Fruit fly (Drosophila melanogaster) whole organism, embryonic: ENCODE results near the gene CG7889.
A peak's percentile ranks its signal among the peaks of the same experiment; 100 is the strongest.

Experiments
- Bgb ChIP-seq: fragments of 200-800 bp; sonication (Bioruptor generic); IDR thresholded peaks from 2 replicates; pipeline ENCODE4 v1.3.6; 2022; ENCODE audit warnings: missing biosample characterization, missing genetic modification characterization; ENCODE audit not compliant: partially characterized antibody
- CG12071 ChIP-seq: fragments of 200-800 bp; sonication (Bioruptor generic); optimal IDR thresholded peaks from 3 replicates; lab custom pipeline; 2018; ENCODE audit warnings: missing biosample characterization, mild to moderate bottlenecking, missing genetic modification characterization
- CG12236 ChIP-seq: fragments of 200-800 bp; sonication (Bioruptor generic); optimal IDR thresholded peaks from 2 replicates; lab custom pipeline; 2016; ENCODE audit warnings: missing biosample characterization, missing genetic modification characterization
- CG12659 ChIP-seq: fragments of 200-800 bp; sonication (Bioruptor generic); optimal IDR thresholded peaks from 3 replicates; lab custom pipeline; 2017; ENCODE audit warnings: mild to moderate bottlenecking, missing biosample characterization, missing genetic modification reagents, missing genetic modification characterization
- CG13287 ChIP-seq: fragments of 200-800 bp; sonication (Bioruptor generic); IDR thresholded peaks from 2 replicates; pipeline ENCODE4 v1.3.6; 2022; ENCODE audit warnings: missing biosample characterization, missing genetic modification characterization; ENCODE audit not compliant: partially characterized antibody
- CG14860 ChIP-seq: fragments of 200-800 bp; sonication (Bioruptor generic); IDR thresholded peaks from 3 replicates; pipeline ENCODE4 v1.3.6; 2022; ENCODE audit warnings: missing biosample characterization, missing genetic modification characterization; ENCODE audit not compliant: partially characterized antibody
- CG18011 ChIP-seq: fragments of 200-800 bp; sonication (Bioruptor generic); optimal IDR thresholded peaks from 2 replicates; lab custom pipeline; 2017; ENCODE audit warnings: missing biosample characterization, missing genetic modification characterization, mild to moderate bottlenecking, moderate library complexity, missing genotype
- CG2116 ChIP-seq: fragments of 200-800 bp; sonication (Bioruptor generic); optimal IDR thresholded peaks from 3 replicates; lab custom pipeline; 2018; ENCODE audit warnings: missing biosample characterization, mild to moderate bottlenecking, missing genetic modification characterization
- CG31365 ChIP-seq: fragments of 200-800 bp; sonication (Bioruptor generic); optimal IDR thresholded peaks from 2 replicates; lab custom pipeline; 2018; ENCODE audit warnings: missing biosample characterization, mild to moderate bottlenecking, missing genetic modification characterization
- CG4617 ChIP-seq: fragments of 200-800 bp; sonication (Bioruptor generic); optimal IDR thresholded peaks from 3 replicates; lab custom pipeline; 2016; ENCODE audit warnings: missing biosample characterization, missing genetic modification characterization, borderline replicate concordance
- CG6254 ChIP-seq: fragments of 200-800 bp; sonication (Bioruptor generic); optimal IDR thresholded peaks from 3 replicates; lab custom pipeline; 2017; ENCODE audit warnings: mild to moderate bottlenecking, missing biosample characterization, missing genetic modification reagents, missing genetic modification characterization
- CG6791 ChIP-seq: fragments of 200-800 bp; sonication (Bioruptor generic); IDR thresholded peaks from 3 replicates; pipeline ENCODE4 v1.3.6; 2022; ENCODE audit warnings: missing biosample characterization, missing genetic modification characterization; ENCODE audit not compliant: partially characterized antibody
- CG7963 ChIP-seq: fragments of 200-800 bp; sonication (Bioruptor generic); IDR thresholded peaks from 3 replicates; pipeline ENCODE4 v1.3.6; 2022; ENCODE audit warnings: missing biosample characterization, missing genetic modification characterization; ENCODE audit not compliant: partially characterized antibody
- CG9817 ChIP-seq: fragments of 200-800 bp; sonication (Bioruptor generic); optimal IDR thresholded peaks from 2 replicates; lab custom pipeline; 2018; ENCODE audit warnings: missing biosample characterization, mild to moderate bottlenecking, missing genetic modification characterization, moderate library complexity
- CTCF ChIP-seq: fragments of 200-800 bp; sonication (Bioruptor generic); optimal IDR thresholded peaks from 2 replicates; lab custom pipeline; 2017; ENCODE audit warnings: missing biosample characterization, mild to moderate bottlenecking, missing genetic modification characterization, moderate library complexity
- CrebB ChIP-seq: fragments of 200-800 bp; sonication (Bioruptor generic); optimal IDR thresholded peaks from 3 replicates; lab custom pipeline; 2018; ENCODE audit warnings: missing biosample characterization, mild to moderate bottlenecking, missing genetic modification characterization
- Deaf1 ChIP-seq: fragments of 200-800 bp; optimal IDR thresholded peaks from 3 replicates; lab custom pipeline; 2019; ENCODE audit warnings: missing biosample characterization, mild to moderate bottlenecking, missing genetic modification characterization, moderate library complexity
- Dp ChIP-seq: fragments of 200-800 bp; sonication (Bioruptor generic); optimal IDR thresholded peaks from 2 replicates; lab custom pipeline; 2018; ENCODE audit warnings: missing biosample characterization, mild to moderate bottlenecking, missing genetic modification characterization, moderate library complexity
- E2f2 ChIP-seq: fragments of 200-800 bp; sonication (Bioruptor generic); IDR thresholded peaks from 2 replicates; pipeline ENCODE4 v1.3.6; 2022; ENCODE audit warnings: missing biosample characterization, missing genetic modification characterization
- Fer1 ChIP-seq: fragments of 200-800 bp; sonication (Bioruptor generic); optimal IDR thresholded peaks from 2 replicates; lab custom pipeline; 2017; ENCODE audit warnings: missing biosample characterization, mild to moderate bottlenecking, missing genetic modification characterization
- HmgZ ChIP-seq: fragments of 200-800 bp; sonication (Bioruptor generic); optimal IDR thresholded peaks from 2 replicates; lab custom pipeline; 2018; ENCODE audit warnings: missing biosample characterization, mild to moderate bottlenecking, missing genetic modification characterization
- Jarid2 ChIP-seq: fragments of 200-800 bp; sonication (Bioruptor generic); optimal IDR thresholded peaks from 3 replicates; lab custom pipeline; 2017; ENCODE audit warnings: mild to moderate bottlenecking, missing biosample characterization, missing genetic modification reagents, missing genetic modification characterization
- MBD-R2 ChIP-seq: fragments of 200-800 bp; sonication (Bioruptor generic); IDR thresholded peaks from 2 replicates; pipeline ENCODE4 v1.3.6; 2022; ENCODE audit warnings: missing biosample characterization, missing genetic modification characterization
- Mad ChIP-seq: fragments of 200-800 bp; sonication (Bioruptor generic); optimal IDR thresholded peaks from 2 replicates; lab custom pipeline; 2016; ENCODE audit warnings: missing biosample characterization, missing genetic modification characterization
- Med ChIP-seq: fragments of 200-800 bp; sonication (Bioruptor generic); peaks from one replicate; lab custom pipeline; 2016; ENCODE audit warnings: missing biosample characterization, missing genetic modification characterization, mild to moderate bottlenecking, inconsistent platforms, moderate library complexity
- Meics ChIP-seq: fragments of 200-800 bp; sonication (Bioruptor generic); optimal IDR thresholded peaks from 2 replicates; lab custom pipeline; 2017; ENCODE audit warnings: missing biosample characterization, mild to moderate bottlenecking, missing genetic modification characterization
- Oli ChIP-seq: fragments of 200-800 bp; sonication (Bioruptor generic); optimal IDR thresholded peaks from 2 replicates; lab custom pipeline; 2018; ENCODE audit warnings: missing biosample characterization, mild to moderate bottlenecking, missing genetic modification characterization, moderate library complexity
- Opbp ChIP-seq: fragments of 200-800 bp; sonication (Bioruptor generic); IDR thresholded peaks from 3 replicates; pipeline ENCODE4 v1.3.6; 2022; ENCODE audit warnings: missing biosample characterization, missing genetic modification characterization; ENCODE audit not compliant: partially characterized antibody
- Sry-δ ChIP-seq: fragments of 200-800 bp; sonication (Bioruptor generic); optimal IDR thresholded peaks from 2 replicates; lab custom pipeline; 2016; ENCODE audit warnings: missing biosample characterization, missing genetic modification characterization
- YL-1 ChIP-seq: fragments of 200-800 bp; sonication (Bioruptor generic); optimal IDR thresholded peaks from 3 replicates; lab custom pipeline; 2017; ENCODE audit warnings: missing biosample characterization, mild to moderate bottlenecking, missing genetic modification characterization
- caup ChIP-seq: fragments of 200-800 bp; sonication (Bioruptor generic); optimal IDR thresholded peaks from 3 replicates; lab custom pipeline; 2017; ENCODE audit warnings: missing biosample characterization, mild to moderate bottlenecking, missing genetic modification characterization, moderate library complexity; ENCODE audit not compliant: severe bottlenecking
- cg ChIP-seq: fragments of 200-800 bp; sonication (Bioruptor generic); optimal IDR thresholded peaks from 3 replicates; lab custom pipeline; 2019; ENCODE audit warnings: missing biosample characterization, mild to moderate bottlenecking, missing genetic modification characterization, moderate library complexity
- chif ChIP-seq, 2 experiments: fragments of 200-800 bp; sonication (Bioruptor generic); optimal IDR thresholded peaks; 3 replicates each; lab custom pipeline; 2016; ENCODE audit warnings: missing biosample characterization in 2 of 2, missing genetic modification characterization in 2 of 2
- crp ChIP-seq, 2 experiments: fragments of 200-800 bp; sonication (Bioruptor generic); optimal IDR thresholded peaks; 2 replicates in 1 of 2; 3 replicates in 1 of 2; lab custom pipeline; 2017; ENCODE audit warnings: missing biosample characterization in 2 of 2, missing genetic modification characterization in 2 of 2, mild to moderate bottlenecking in 1 of 2, moderate library complexity in 1 of 2
- dysf ChIP-seq: fragments of 200-800 bp; sonication (Bioruptor generic); IDR thresholded peaks from 3 replicates; pipeline ENCODE4 v1.3.6; 2022; ENCODE audit warnings: missing biosample characterization, missing genetic modification characterization
- ems ChIP-seq: fragments of 200-800 bp; sonication (Bioruptor generic); optimal IDR thresholded peaks from 3 replicates; lab custom pipeline; 2016; ENCODE audit warnings: missing biosample characterization, missing genetic modification characterization
- en ChIP-seq: fragments of 200-800 bp; sonication (Bioruptor generic); optimal IDR thresholded peaks from 2 replicates; lab custom pipeline; 2016; ENCODE audit warnings: missing biosample characterization, missing genetic modification characterization
- ham ChIP-seq: fragments of 200-800 bp; sonication (Bioruptor generic); IDR thresholded peaks from 2 replicates; pipeline ENCODE4 v1.3.6; 2022; ENCODE audit warnings: missing biosample characterization, missing genetic modification characterization
- hb ChIP-seq: fragments of 200-800 bp; sonication (Bioruptor generic); IDR thresholded peaks from 3 replicates; pipeline ENCODE4 v1.3.6; 2022; ENCODE audit warnings: missing biosample characterization, missing genetic modification characterization; ENCODE audit not compliant: partially characterized antibody
- kay ChIP-seq: fragments of 200-800 bp; sonication (Bioruptor generic); optimal IDR thresholded peaks from 2 replicates; lab custom pipeline; 2016; ENCODE audit warnings: missing biosample characterization, missing genetic modification characterization
- nerfin-1 ChIP-seq: fragments of 200-800 bp; sonication (Bioruptor generic); optimal IDR thresholded peaks from 3 replicates; lab custom pipeline; 2019; ENCODE audit warnings: missing biosample characterization, mild to moderate bottlenecking, missing genetic modification characterization, moderate library complexity
- nom ChIP-seq: fragments of 200-800 bp; sonication (Bioruptor generic); optimal IDR thresholded peaks from 2 replicates; lab custom pipeline; 2017; ENCODE audit warnings: missing biosample characterization, missing genetic modification characterization, mild to moderate bottlenecking, moderate library complexity, missing genetic modification reagents
- onecut ChIP-seq: fragments of 200-800 bp; sonication (Bioruptor generic); IDR thresholded peaks from 2 replicates; pipeline ENCODE4 v1.3.6; 2022; ENCODE audit warnings: missing biosample characterization, missing genetic modification characterization
- pan ChIP-seq, 4 experiments: fragments of >200 bp in 3 of 4; fragments of 200-800 bp in 1 of 4; sonication (Bioruptor generic) in 1 of 4; optimal IDR thresholded peaks in 3 of 4; IDR thresholded peaks in 1 of 4; 2 replicates each; pipeline versions ENCODE4 v1.3.6 to Lab custom; 2017 to 2022; ENCODE audit warnings: missing biosample characterization in 2 of 4, missing genetic modification characterization in 2 of 4, mixed read lengths in 1 of 4
- sna ChIP-seq: fragments of 200-800 bp; sonication (Bioruptor generic); IDR thresholded peaks from 2 replicates; pipeline ENCODE4 v1.3.6; 2022; ENCODE audit warnings: missing biosample characterization, missing genetic modification characterization; ENCODE audit not compliant: partially characterized antibody
- wek ChIP-seq: fragments of 200-800 bp; sonication (Bioruptor generic); optimal IDR thresholded peaks from 3 replicates; lab custom pipeline; 2018; ENCODE audit warnings: missing biosample characterization, mild to moderate bottlenecking, missing genetic modification characterization, moderate library complexity
- zen ChIP-seq: fragments of 200-800 bp; sonication (Bioruptor generic); optimal IDR thresholded peaks from 3 replicates; lab custom pipeline; 2018; ENCODE audit warnings: missing biosample characterization, mild to moderate bottlenecking, missing genetic modification characterization, moderate library complexity

CG7889 gene

DNA sequence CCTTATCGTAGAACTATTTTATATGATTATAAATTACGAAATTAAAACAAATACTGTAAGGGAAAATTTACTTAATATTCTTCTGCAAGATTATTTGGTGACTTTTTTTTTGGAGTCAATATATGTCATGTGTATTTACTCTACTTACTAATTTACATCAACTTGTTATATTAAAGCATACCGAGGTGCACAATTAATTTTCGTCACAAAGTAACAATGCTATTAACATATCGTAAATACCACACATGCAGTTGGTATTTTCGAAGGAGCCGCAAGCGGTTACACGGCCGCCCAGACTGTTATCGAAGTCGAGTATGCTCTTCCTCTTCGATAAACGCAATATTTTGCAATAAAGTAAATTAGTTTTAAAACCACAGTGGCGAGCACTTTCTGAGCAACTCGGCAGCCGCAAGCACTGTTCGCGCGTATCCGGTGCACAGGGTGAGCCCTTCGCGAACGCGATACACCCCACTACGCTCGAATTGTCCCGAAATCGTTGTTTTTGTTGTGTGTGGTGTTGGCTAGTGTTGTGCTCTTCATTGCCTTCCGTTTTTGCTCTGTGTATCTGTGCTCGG lies 18.2 kb downstream of the CG7889 start, which contains the start of gene Vav (continued):
- TF ChIP-seq dysf (GFP tag; lab: Robert Waterston, UW) (0 out of 3 replicates have a peak, but pooled peaks have one; percentile 6), Jarid2 (GFP tag; lab: Kevin White, UChicago) (peak; percentile 38), CG9817 (no peak), crp (GFP tag; optimal IDR thresholded peaks at IDR 0.05; lab: Kevin White, UChicago) (no peak), Oli (tag; lab: Kevin White, UChicago) (no peak), en (GFP tag; lab: Kevin White, UChicago) (no peak), Dp (GFP tag; lab: Kevin White, UChicago) (peak; percentile 9), wek (GFP tag; lab: Kevin White, UChicago) (peak; percentile 22), Bgb (peak; percentile 50; the same call in 1 of the 2 replicates), CrebB (tag; lab: Kevin White, UChicago) (peak; percentile 40), chif (GFP tag; optimal IDR thresholded peaks at IDR 0.05; lab: Kevin White, UChicago) (no peak), nerfin-1 (no peak), cg (GFP tag; lab: Kevin White, UChicago) (peak; percentile 2), Med (peak; percentile 65), Meics (GFP tag; lab: Kevin White, UChicago) (peak; percentile 81), CG31365 (tag; lab: Kevin White, UChicago) (no peak), sna (GFP tag; lab: Robert Waterston, UW) (peak; percentile 50), nom (GFP tag; lab: Kevin White, UChicago) (peak; percentile 44), CG18011 (no peak), zen (tag; lab: Kevin White, UChicago) (peak; percentile 12), YL-1 (GFP tag; lab: Kevin White, UChicago) (peak; percentile 58), CG12071 (GFP tag; lab: Kevin White, UChicago) (peak; percentile 51), Fer1 (GFP tag; lab: Kevin White, UChicago) (peak; percentile 58), CG12659 (peak; percentile 25), MBD-R2 (GFP tag; lab: Robert Waterston, UW) (peak; percentile 68), ems (GFP tag; lab: Kevin White, UChicago) (no peak), onecut (GFP tag; lab: Robert Waterston, UW) (peak; percentile 16; the same call in 1 of the 2 replicates), CG7963 (GFP tag; lab: Robert Waterston, UW) (peak; percentile 20; the same call in 1 of the 3 replicates), CG6791 (0 out of 3 replicates have a peak, but pooled peaks have one; percentile 15), ham (GFP tag; lab: Robert Waterston, UW) (0 out of 2 replicates have a peak, but pooled peaks have one; percentile 10), Sry-δ (GFP tag; lab: Kevin White, UChicago) (peak; percentile 10), hb (GFP tag; lab: Robert Waterston, UW) (no peak), CTCF (peak; percentile 68), CG6254 (no peak), pan (optimal IDR thresholded peaks at IDR 0.05; lab: Kevin White, UChicago) (no peak), pan (GFP tag; optimal IDR thresholded peaks at IDR 0.05 in 1 of 2, IDR thresholded peaks at IDR 0.05 in 1 of 2) (peak in 1 of 2 experiments; percentile 37), Deaf1 (tag; lab: Kevin White, UChicago) (peak; percentile 37), CG4617 (GFP tag; lab: Kevin White, UChicago) (peak; percentile 35), Mad (GFP tag; lab: Kevin White, UChicago) (no peak), Opbp (GFP tag; lab: Robert Waterston, UW) (peak; percentile 49; the same call in 1 of the 3 replicates), HmgZ (tag; lab: Kevin White, UChicago) (peak; percentile 3), CG12236 (GFP tag; lab: Kevin White, UChicago) (no peak), CG13287 (GFP tag; lab: Robert Waterston, UW) (peak; percentile 50), CG2116 (GFP tag; lab: Kevin White, UChicago) (peak; percentile 61), caup (GFP tag; lab: Kevin White, UChicago) (peak; percentile 17), kay (no peak), CG14860 (GFP tag; lab: Robert Waterston, UW) (peak; percentile 32; the same call in 1 of the 3 replicates), E2f2 (GFP tag; lab: Robert Waterston, UW) (peak; percentile 53; the same call in 1 of the 2 replicates)
